Fruit fly (Drosophila melanogaster) whole organism, embryonic: Measurements from ENCODE around the gene CG12379.

Experiments
- CG10274 ChIP-seq: fragments of 200-800 bp; sonication (Bioruptor generic); optimal IDR thresholded peaks from 3 replicates; lab custom pipeline; 2017; ENCODE audit warnings: missing biosample characterization, mild to moderate bottlenecking, missing genetic modification characterization
- CG12299 ChIP-seq: fragments of 200-800 bp; sonication (Bioruptor generic); optimal IDR thresholded peaks from 2 replicates; lab custom pipeline; 2018; ENCODE audit warnings: missing biosample characterization, mild to moderate bottlenecking, missing genetic modification characterization
- CG13624 ChIP-seq: fragments of 200-800 bp; sonication (Bioruptor generic); optimal IDR thresholded peaks from 2 replicates; lab custom pipeline; 2016; ENCODE audit warnings: missing biosample characterization, missing genetic modification characterization
- CG14441 ChIP-seq: fragments of 200-800 bp; sonication (Bioruptor generic); IDR thresholded peaks from 2 replicates; pipeline ENCODE4 v1.3.6; 2022; ENCODE audit warnings: missing biosample characterization, missing genetic modification characterization
- CG14710 ChIP-seq: fragments of 200-800 bp; sonication (Bioruptor generic); optimal IDR thresholded peaks from 3 replicates; lab custom pipeline; 2019; ENCODE audit warnings: missing biosample characterization, mild to moderate bottlenecking, missing genetic modification characterization, moderate library complexity
- CG1529 ChIP-seq: fragments of 200-800 bp; sonication (Bioruptor generic); optimal IDR thresholded peaks from 3 replicates; lab custom pipeline; 2018; ENCODE audit warnings: missing biosample characterization, missing genetic modification characterization
- CG17385 ChIP-seq: fragments of 200-800 bp; sonication (Bioruptor generic); optimal IDR thresholded peaks from 3 replicates; lab custom pipeline; 2018; ENCODE audit warnings: missing biosample characterization, mild to moderate bottlenecking, missing genetic modification characterization
- CG18619 ChIP-seq: fragments of 200-800 bp; sonication (Bioruptor generic); optimal IDR thresholded peaks from 3 replicates; lab custom pipeline; 2017; ENCODE audit warnings: missing biosample characterization, mild to moderate bottlenecking, missing genetic modification characterization
- CG2116 ChIP-seq: fragments of 200-800 bp; sonication (Bioruptor generic); optimal IDR thresholded peaks from 3 replicates; lab custom pipeline; 2018; ENCODE audit warnings: missing biosample characterization, mild to moderate bottlenecking, missing genetic modification characterization
- CG2202 ChIP-seq: fragments of 200-800 bp; sonication (Bioruptor generic); optimal IDR thresholded peaks from 2 replicates; lab custom pipeline; 2018; ENCODE audit warnings: missing biosample characterization, mild to moderate bottlenecking, missing genetic modification characterization
- CG31365 ChIP-seq: fragments of 200-800 bp; sonication (Bioruptor generic); optimal IDR thresholded peaks from 2 replicates; lab custom pipeline; 2018; ENCODE audit warnings: missing biosample characterization, mild to moderate bottlenecking, missing genetic modification characterization
- CG34224 ChIP-seq: fragments of 200-800 bp; sonication (Bioruptor generic); IDR thresholded peaks from 3 replicates; pipeline ENCODE4 v1.3.6; 2022; ENCODE audit warnings: missing biosample characterization, missing genetic modification characterization; ENCODE audit not compliant: partially characterized antibody
- CG3838 ChIP-seq: fragments of 200-800 bp; sonication (Bioruptor generic); optimal IDR thresholded peaks from 3 replicates; lab custom pipeline; 2016; ENCODE audit warnings: missing biosample characterization, missing genetic modification characterization
- CG4328 ChIP-seq: fragments of 200-800 bp; sonication (Bioruptor generic); optimal IDR thresholded peaks from 3 replicates; lab custom pipeline; 2017; ENCODE audit warnings: missing biosample characterization, missing genetic modification reagents, missing genetic modification characterization
- CG4820 ChIP-seq: fragments of 200-800 bp; sonication (Bioruptor generic); optimal IDR thresholded peaks from 3 replicates; lab custom pipeline; 2016; ENCODE audit warnings: missing biosample characterization, missing genetic modification characterization
- CG7357 ChIP-seq: fragments of 200-800 bp; sonication (Bioruptor generic); IDR thresholded peaks from 3 replicates; pipeline ENCODE4 v1.3.6; 2022; ENCODE audit warnings: missing biosample characterization, missing genetic modification characterization
- CG8281 ChIP-seq: fragments of 200-800 bp; sonication (Bioruptor generic); optimal IDR thresholded peaks from 2 replicates; lab custom pipeline; 2018; ENCODE audit warnings: missing biosample characterization, mild to moderate bottlenecking, missing genetic modification characterization, moderate library complexity
- CG9437 ChIP-seq: fragments of 200-800 bp; sonication (Bioruptor generic); optimal IDR thresholded peaks from 2 replicates; lab custom pipeline; 2018; ENCODE audit warnings: missing biosample characterization, mild to moderate bottlenecking, missing genetic modification characterization
- CG9817 ChIP-seq: fragments of 200-800 bp; sonication (Bioruptor generic); optimal IDR thresholded peaks from 2 replicates; lab custom pipeline; 2018; ENCODE audit warnings: missing biosample characterization, mild to moderate bottlenecking, missing genetic modification characterization, moderate library complexity
- Camta ChIP-seq: fragments of 200-800 bp; sonication (Bioruptor generic); optimal IDR thresholded peaks from 2 replicates; lab custom pipeline; 2016; ENCODE audit warnings: missing biosample characterization, missing genetic modification characterization
- Dip2 ChIP-seq: fragments of 200-800 bp; sonication (Bioruptor generic); IDR thresholded peaks from 2 replicates; pipeline ENCODE4 v1.3.6; 2022; ENCODE audit warnings: missing biosample characterization, missing genetic modification characterization
- E2f2 ChIP-seq: fragments of 200-800 bp; sonication (Bioruptor generic); IDR thresholded peaks from 2 replicates; pipeline ENCODE4 v1.3.6; 2022; ENCODE audit warnings: missing biosample characterization, missing genetic modification characterization
- Gsc ChIP-seq: fragments of 200-800 bp; sonication (Bioruptor generic); IDR thresholded peaks from 2 replicates; pipeline ENCODE4 v1.3.6; 2022; ENCODE audit warnings: missing biosample characterization, missing genetic modification characterization
- Hr39 ChIP-seq: fragments of >200 bp; optimal IDR thresholded peaks from 2 replicates; lab custom pipeline; 2017
- Hsf ChIP-seq: fragments of 200-800 bp; sonication (Bioruptor generic); optimal IDR thresholded peaks from 3 replicates; lab custom pipeline; 2016; ENCODE audit warnings: missing biosample characterization, missing genetic modification characterization
- Lpt ChIP-seq: fragments of >200 bp; optimal IDR thresholded peaks from 2 replicates; lab custom pipeline; 2018; ENCODE audit warnings: missing biosample characterization, missing genetic modification characterization
- NC2α ChIP-seq: fragments of 200-800 bp; sonication (Bioruptor generic); optimal IDR thresholded peaks from 2 replicates; lab custom pipeline; 2016; ENCODE audit warnings: missing biosample characterization, missing genetic modification characterization
- Spps ChIP-seq: fragments of 200-800 bp; sonication (Bioruptor generic); optimal IDR thresholded peaks from 2 replicates; lab custom pipeline; 2018; ENCODE audit warnings: missing biosample characterization, mild to moderate bottlenecking, missing genetic modification characterization
- YL-1 ChIP-seq: fragments of 200-800 bp; sonication (Bioruptor generic); optimal IDR thresholded peaks from 3 replicates; lab custom pipeline; 2017; ENCODE audit warnings: missing biosample characterization, mild to moderate bottlenecking, missing genetic modification characterization
- bbx ChIP-seq: fragments of 200-800 bp; sonication (Bioruptor generic); IDR thresholded peaks from 2 replicates; pipeline ENCODE4 v1.3.6; 2022; ENCODE audit warnings: missing biosample characterization, missing genetic modification characterization; ENCODE audit not compliant: partially characterized antibody
- bigmax ChIP-seq: fragments of 200-800 bp; sonication (Bioruptor generic); optimal IDR thresholded peaks from 2 replicates; lab custom pipeline; 2018; ENCODE audit warnings: missing biosample characterization, mild to moderate bottlenecking, missing genetic modification characterization
- bowl ChIP-seq: fragments of 200-800 bp; sonication (Bioruptor generic); IDR thresholded peaks from 2 replicates; pipeline ENCODE4 v1.3.6; 2022; ENCODE audit warnings: missing biosample characterization, missing genetic modification characterization
- cad ChIP-seq: fragments of >200 bp; optimal IDR thresholded peaks from 2 replicates; lab custom pipeline; 2017; ENCODE audit warnings: missing biosample characterization, missing genetic modification characterization
- cas ChIP-seq: fragments of 200-800 bp; sonication (Bioruptor generic); IDR thresholded peaks from 2 replicates; pipeline ENCODE4 v1.3.6; 2022; ENCODE audit warnings: missing biosample characterization, missing genetic modification characterization
- chn ChIP-seq: fragments of 200-800 bp; sonication (Bioruptor generic); optimal IDR thresholded peaks from 2 replicates; lab custom pipeline; 2016; ENCODE audit warnings: missing biosample characterization, missing genetic modification characterization
- crol ChIP-seq: fragments of 200-800 bp; sonication (Bioruptor generic); IDR thresholded peaks from 2 replicates; pipeline ENCODE4 v1.3.6; 2022; ENCODE audit warnings: missing biosample characterization, missing genetic modification characterization
- fru ChIP-seq: fragments of >200 bp; optimal IDR thresholded peaks from 2 replicates; lab custom pipeline; 2017
- grn ChIP-seq: fragments of 200-800 bp; sonication (Bioruptor generic); optimal IDR thresholded peaks from 3 replicates; lab custom pipeline; 2017; ENCODE audit warnings: missing biosample characterization, missing genetic modification characterization
- klu ChIP-seq: fragments of 200-800 bp; sonication (Bioruptor generic); IDR thresholded peaks from 2 replicates; pipeline ENCODE4 v1.3.6; 2022; ENCODE audit warnings: missing biosample characterization, missing genetic modification characterization
- knrl ChIP-seq: fragments of 200-800 bp; sonication (Bioruptor generic); IDR thresholded peaks from 3 replicates; pipeline ENCODE4 v1.3.6; 2022; ENCODE audit warnings: missing biosample characterization, missing genetic modification characterization; ENCODE audit not compliant: partially characterized antibody
- lov ChIP-seq, 2 experiments: fragments of 200-800 bp in 1 of 2; fragments of >200 bp in 1 of 2; sonication (Bioruptor generic) in 1 of 2; IDR thresholded peaks in 1 of 2; optimal IDR thresholded peaks in 1 of 2; 2 replicates in 1 of 2; 3 replicates in 1 of 2; pipeline versions ENCODE4 v1.3.6 to Lab custom; 2017 to 2022; ENCODE audit warnings: missing biosample characterization in 1 of 2, missing genetic modification characterization in 1 of 2
- nmo ChIP-seq: fragments of 200-800 bp; sonication (Bioruptor generic); optimal IDR thresholded peaks from 2 replicates; lab custom pipeline; 2018; ENCODE audit warnings: missing biosample characterization, mild to moderate bottlenecking, missing genetic modification characterization, moderate library complexity
- nom ChIP-seq: fragments of 200-800 bp; sonication (Bioruptor generic); optimal IDR thresholded peaks from 2 replicates; lab custom pipeline; 2017; ENCODE audit warnings: missing biosample characterization, missing genetic modification characterization, mild to moderate bottlenecking, moderate library complexity, missing genetic modification reagents
- pum ChIP-seq: fragments of 200-800 bp; sonication (Bioruptor generic); optimal IDR thresholded peaks from 2 replicates; lab custom pipeline; 2016; ENCODE audit warnings: missing biosample characterization, missing genetic modification characterization
- ro ChIP-seq: fragments of 200-800 bp; sonication (Bioruptor generic); IDR thresholded peaks from 2 replicates; pipeline ENCODE4 v1.3.6; 2022; ENCODE audit warnings: missing biosample characterization, missing genetic modification characterization
- salm ChIP-seq: fragments of 200-800 bp; sonication (Bioruptor generic); optimal IDR thresholded peaks from 2 replicates; lab custom pipeline; 2018; ENCODE audit warnings: missing biosample characterization, mild to moderate bottlenecking, missing genetic modification characterization
- so ChIP-seq: fragments of 200-800 bp; sonication (Bioruptor generic); IDR thresholded peaks from 3 replicates; pipeline ENCODE4 v1.3.6; 2022; ENCODE audit warnings: missing biosample characterization, missing genetic modification characterization
- sug ChIP-seq: fragments of 200-800 bp; optimal IDR thresholded peaks from 2 replicates; lab custom pipeline; 2019; ENCODE audit warnings: missing biosample characterization, mild to moderate bottlenecking, missing genetic modification characterization, moderate library complexity
- zen2 ChIP-seq: fragments of 200-800 bp; sonication (Bioruptor generic); IDR thresholded peaks from 3 replicates; pipeline ENCODE4 v1.3.6; 2022; ENCODE audit warnings: missing biosample characterization, missing genetic modification characterization; ENCODE audit not compliant: partially characterized antibody
- zfh2 ChIP-seq: fragments of 200-800 bp; sonication (Bioruptor generic); optimal IDR thresholded peaks from 2 replicates; lab custom pipeline; 2016; ENCODE audit warnings: missing biosample characterization, missing genetic modification characterization

CG12379 gene

DNA sequence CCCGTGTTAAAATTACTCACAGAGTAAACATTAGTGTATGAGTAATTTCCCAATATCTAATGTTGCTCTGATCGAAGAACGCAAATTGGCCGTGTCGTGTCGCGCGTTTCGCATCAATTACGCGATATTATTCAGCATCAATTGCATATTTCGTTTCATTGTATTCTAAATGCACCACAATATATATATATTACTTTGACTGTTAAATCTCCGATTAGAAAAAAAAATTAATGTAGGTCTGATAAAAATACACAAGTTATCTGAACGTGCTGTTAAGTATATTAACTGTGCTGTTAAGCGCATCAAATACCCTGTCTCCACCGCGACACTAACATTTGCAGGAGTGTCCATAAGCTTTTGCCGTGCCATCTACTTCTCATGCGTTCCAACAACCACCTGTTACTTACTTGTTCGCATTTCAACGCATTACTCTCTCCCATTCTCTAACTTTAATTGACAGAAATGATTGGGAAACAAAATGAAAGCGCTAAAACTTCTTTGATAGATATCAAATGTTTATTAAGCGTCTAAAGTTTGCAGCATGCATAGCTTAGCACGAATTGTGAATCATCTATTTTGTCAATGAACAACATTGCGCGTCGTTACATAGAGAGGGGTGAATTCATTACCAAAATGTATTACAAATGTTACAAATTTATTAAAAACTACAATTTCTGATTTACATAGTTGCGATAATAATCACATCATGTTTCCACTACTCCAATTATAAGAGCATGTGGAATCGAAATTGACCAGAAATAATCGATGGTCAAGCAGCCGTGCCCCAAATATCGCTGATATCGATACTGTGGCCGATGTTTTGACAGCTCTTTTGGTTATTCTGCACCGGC lies 26.9 kb upstream of the CG12379 start, which contains the start of the genes Graf and mRpL3 (continued):
- TF ChIP-seq CG14441 (GFP tag; lab: Robert Waterston, UW) (0 out of 2 replicates have a peak, but pooled peaks have one; percentile 14), bbx (GFP tag; lab: Robert Waterston, UW) (peak; percentile 96), CG14710 (peak; percentile 41), CG34224 (GFP tag; lab: Robert Waterston, UW) (peak; percentile 87), bigmax (GFP tag; lab: Kevin White, UChicago) (no peak), CG1529 (GFP tag; lab: Kevin White, UChicago) (no peak), chn (GFP tag; lab: Kevin White, UChicago) (no peak), CG12299 (tag; lab: Kevin White, UChicago) (no peak), cad (GFP tag; lab: Kevin White, UChicago) (no peak), pum (GFP tag; lab: Kevin White, UChicago) (no peak), CG2116 (GFP tag; lab: Kevin White, UChicago) (peak; percentile 47), YL-1 (no peak), CG9817 (tag; lab: Kevin White, UChicago) (no peak), E2f2 (GFP tag; lab: Robert Waterston, UW) (no peak), grn (GFP tag; lab: Kevin White, UChicago) (peak; percentile 14), crol (GFP tag; lab: Robert Waterston, UW) (no peak), nom (no peak), CG3838 (no peak), cas (GFP tag; lab: Robert Waterston, UW) (no peak), klu (no peak), NC2α (GFP tag; lab: Kevin White, UChicago) (no peak), knrl (GFP tag; lab: Robert Waterston, UW) (peak; percentile 89), CG17385 (GFP tag; lab: Kevin White, UChicago) (no peak), Spps (no peak), CG8281 (tag; lab: Kevin White, UChicago) (no peak), CG7357 (peak; percentile 85), Hr39 (lab: Kevin White, UChicago) (no peak), CG18619 (GFP tag; lab: Kevin White, UChicago) (no peak), nmo (GFP tag; lab: Kevin White, UChicago) (peak; percentile 17), CG31365 (tag; lab: Kevin White, UChicago) (no peak), salm (no peak), Lpt (GFP tag; lab: Kevin White, UChicago) (no peak), fru (lab: Kevin White, UChicago) (no peak), zfh2 (no peak), sug (tag; lab: Kevin White, UChicago) (no peak), lov (optimal IDR thresholded peaks at IDR 0.05; lab: Kevin White, UChicago) (no peak), lov (GFP tag; IDR thresholded peaks at IDR 0.05; lab: Robert Waterston, UW) (no peak), bowl (GFP tag; lab: Robert Waterston, UW) (no peak), CG2202 (no peak), Dip2 (GFP tag; lab: Robert Waterston, UW) (no peak), CG4328 (GFP tag; lab: Kevin White, UChicago) (no peak), CG10274 (GFP tag; lab: Kevin White, UChicago) (no peak), CG13624 (GFP tag; lab: Kevin White, UChicago) (no peak), ro (no peak), zen2 (GFP tag; lab: Robert Waterston, UW) (peak; percentile 88), so (GFP tag; lab: Robert Waterston, UW) (no peak), CG4820 (GFP tag; lab: Kevin White, UChicago) (no peak), Hsf (GFP tag; lab: Kevin White, UChicago) (peak; percentile 20), Gsc (GFP tag; lab: Robert Waterston, UW) (no peak), Camta (GFP tag; lab: Kevin White, UChicago) (no peak), CG9437 (no peak)
